Worm (Caenorhabditis elegans) whole organism, young adult: ENCODE measurements around the gene C27D6.3.

Experiments used
- B0336.3 ChIP-seq: fragments of 200-800 bp; sonication (Bioruptor generic); IDR thresholded peaks from 2 replicates; pipeline ENCODE4 v1.3.6; 2022; ENCODE audit warnings: missing genetic modification characterization, missing compliant biosample characterization
- D2030.7 ChIP-seq: fragments of 200-800 bp; sonication (Bioruptor generic); IDR thresholded peaks from 2 replicates; pipeline ENCODE4 v1.3.6; 2022; ENCODE audit warnings: missing genetic modification reagents, missing genetic modification characterization, missing compliant biosample characterization
- F23B12.7 ChIP-seq: sonication (generic microtip); optimal IDR thresholded peaks from 2 replicates; lab custom pipeline; 2017; ENCODE audit warnings: missing genetic modification characterization, mild to moderate bottlenecking, missing compliant biosample characterization, antibody characterized with exemption, moderate library complexity; ENCODE audit not compliant: insufficient read depth
- F33H1.4 ChIP-seq: fragments of 200-800 bp; sonication (Bioruptor generic); IDR thresholded peaks from 2 replicates; pipeline ENCODE4 v1.3.6; 2022; ENCODE audit warnings: missing genetic modification reagents, missing genetic modification characterization, missing compliant biosample characterization
- Y79H2A.3 ChIP-seq: fragments of 200-800 bp; sonication (Bioruptor generic); conservative IDR thresholded peaks from 2 replicates; pipeline ENCODE4 v1.3.6; 2022; ENCODE audit warnings: missing genetic modification reagents, missing genetic modification characterization, missing compliant biosample characterization
- aptf-2 ChIP-seq: fragments of 200-800 bp; sonication (Bioruptor generic); conservative IDR thresholded peaks from 2 replicates; pipeline ENCODE4 v1.3.6; 2022; ENCODE audit warnings: missing genetic modification reagents, missing genetic modification characterization, missing compliant biosample characterization
- attf-5 ChIP-seq: fragments of 200-800 bp; sonication (Bioruptor generic); optimal IDR thresholded peaks from 2 replicates; lab custom pipeline; 2018; ENCODE audit warnings: mild to moderate bottlenecking, missing genetic modification characterization, missing compliant biosample characterization
- ccch-3 ChIP-seq: fragments of 200-800 bp; sonication (Bioruptor generic); optimal IDR thresholded peaks from 2 replicates; lab custom pipeline; 2018; ENCODE audit warnings: mild to moderate bottlenecking, missing genetic modification characterization, missing compliant biosample characterization
- dpl-1 ChIP-seq: fragments of 150-350 bp; optimal IDR thresholded peaks from 2 replicates; lab custom pipeline; 2014; ENCODE audit warnings: missing biosample characterization, missing genetic modification reagents, missing genetic modification characterization
- efl-1 ChIP-seq: fragments of 150-350 bp; optimal IDR thresholded peaks from 2 replicates; lab custom pipeline; 2014; ENCODE audit warnings: missing biosample characterization, missing genetic modification reagents, missing genetic modification characterization
- egl-44 ChIP-seq: fragments of 200-800 bp; sonication (Bioruptor generic); IDR thresholded peaks from 2 replicates; pipeline ENCODE4 v1.3.6; 2022; ENCODE audit warnings: missing genetic modification reagents, missing genetic modification characterization, missing compliant biosample characterization
- let-607 ChIP-seq, 2 experiments: fragments of 200-800 bp in 1 of 2; sonication (Bioruptor generic) in 1 of 2; sonication (generic microtip) in 1 of 2; optimal IDR thresholded peaks; 2 replicates each; lab custom pipeline; 2016 to 2018; ENCODE audit warnings: mild to moderate bottlenecking in 2 of 2, missing compliant biosample characterization in 2 of 2, missing genetic modification characterization in 2 of 2, moderate library complexity in 2 of 2, missing genotype in 1 of 2
- lin-54 ChIP-seq: fragments of 200-800 bp; sonication (Bioruptor generic); optimal IDR thresholded peaks from 2 replicates; lab custom pipeline; 2018; ENCODE audit warnings: mild to moderate bottlenecking, missing genetic modification characterization, missing compliant biosample characterization
- lir-1 ChIP-seq: fragments of 200-800 bp; sonication (Bioruptor generic); conservative IDR thresholded peaks from 2 replicates; pipeline ENCODE4 v1.3.6; 2022; ENCODE audit warnings: missing genetic modification reagents, missing genetic modification characterization, missing compliant biosample characterization
- lsl-1 ChIP-seq: fragments of 200-800 bp; sonication (Bioruptor generic); optimal IDR thresholded peaks from 2 replicates; lab custom pipeline; 2018; ENCODE audit warnings: mild to moderate bottlenecking, missing genetic modification characterization, moderate library complexity, missing compliant biosample characterization
- mcd-1 ChIP-seq: fragments of 200-800 bp; sonication (Bioruptor generic); IDR thresholded peaks from 2 replicates; pipeline ENCODE4 v1.3.6; 2022; ENCODE audit warnings: missing genetic modification reagents, missing genetic modification characterization, missing compliant biosample characterization
- nfyb-1 ChIP-seq: fragments of 200-800 bp; sonication (Bioruptor generic); IDR thresholded peaks from 2 replicates; pipeline ENCODE4 v1.3.6; 2022; ENCODE audit warnings: missing genetic modification reagents, missing genetic modification characterization, missing compliant biosample characterization
- nhr-80 ChIP-seq: sonication (generic microtip); optimal IDR thresholded peaks from 2 replicates; lab custom pipeline; 2016; ENCODE audit warnings: missing genetic modification characterization, missing compliant biosample characterization
- pha-4 ChIP-seq: fragments of 150-350 bp; sonication (generic microtip); optimal IDR thresholded peaks from 2 replicates; lab custom pipeline; 2014; ENCODE audit warnings: missing biosample characterization, missing genetic modification reagents, missing genetic modification characterization
- rcor-1 ChIP-seq: fragments of 200-800 bp; sonication (Bioruptor generic); IDR thresholded peaks from 2 replicates; pipeline ENCODE4 v1.3.6; 2022; ENCODE audit warnings: missing genetic modification reagents, missing genetic modification characterization, missing compliant biosample characterization
- rec-8 ChIP-seq, 2 experiments: sonication (generic microtip); optimal IDR thresholded peaks; 2 replicates each; lab custom pipeline; 2016; ENCODE audit warnings: mild to moderate bottlenecking in 2 of 2, missing genetic modification characterization in 2 of 2, missing genetic modification reagents in 2 of 2, missing genotype in 2 of 2, missing biosample characterization in 1 of 2, missing compliant biosample characterization in 1 of 2, moderate library complexity in 1 of 2
- rpc-1 ChIP-seq, 2 experiments: fragments of 150-350 bp in 1 of 2; sonication (generic microtip) in 1 of 2; optimal IDR thresholded peaks; 2 replicates each; lab custom pipeline; 2014 to 2018; ENCODE audit warnings: missing biosample characterization in 1 of 2, missing genetic modification characterization in 1 of 2, missing genetic modification reagents in 1 of 2, missing genotype in 1 of 2
- sptf-2 ChIP-seq: fragments of 200-800 bp; sonication (Bioruptor generic); optimal IDR thresholded peaks from 2 replicates; lab custom pipeline; 2018; ENCODE audit warnings: mild to moderate bottlenecking, missing genetic modification characterization, missing compliant biosample characterization
- tlf-1 ChIP-seq: fragments of 200-800 bp; sonication (Bioruptor generic); optimal IDR thresholded peaks from 2 replicates; lab custom pipeline; 2018; ENCODE audit warnings: mild to moderate bottlenecking, missing genetic modification characterization, missing compliant biosample characterization
- unc-62 ChIP-seq: fragments of 150-350 bp; optimal IDR thresholded peaks from 2 replicates; lab custom pipeline; 2014; ENCODE audit warnings: missing biosample characterization, missing genetic modification reagents, missing genetic modification characterization
- zfh-2 ChIP-seq: fragments of 200-800 bp; sonication (Bioruptor generic); conservative IDR thresholded peaks from 2 replicates; pipeline ENCODE4 v1.3.6; 2022; ENCODE audit warnings: missing genetic modification reagents, missing genetic modification characterization, missing compliant biosample characterization
- zim-3 ChIP-seq: sonication (generic microtip); optimal IDR thresholded peaks from 2 replicates; lab custom pipeline; 2017; ENCODE audit warnings: mild to moderate bottlenecking, missing genetic modification characterization, moderate library complexity, missing compliant biosample characterization
- ztf-22 ChIP-seq: fragments of 200-800 bp; sonication (Bioruptor generic); optimal IDR thresholded peaks from 2 replicates; lab custom pipeline; 2018; ENCODE audit warnings: mild to moderate bottlenecking, missing genetic modification characterization, moderate library complexity, missing compliant biosample characterization

Gene C27D6.3

DNA sequence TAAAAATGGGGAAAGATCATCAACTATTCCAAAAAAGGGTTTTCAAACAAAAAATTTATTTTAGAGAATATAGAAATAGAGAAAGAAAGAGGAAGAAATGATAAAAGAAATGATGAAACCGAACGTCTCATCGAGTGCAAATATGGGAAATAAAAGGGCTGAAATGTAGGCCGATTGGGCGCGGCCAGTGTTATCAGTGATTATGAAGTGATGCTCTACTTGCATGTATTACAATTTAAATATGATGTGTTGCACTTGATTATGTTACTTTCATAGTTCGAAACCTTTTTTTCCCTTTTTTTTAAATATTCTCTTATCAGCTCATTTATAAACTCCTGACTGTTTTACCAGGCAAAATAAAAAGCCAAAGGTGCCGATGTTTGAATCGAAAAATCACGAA, 17.5 kb upstream of the C27D6.3 start:
- TF ChIP-seq dpl-1 (GFP tag; lab: Kevin White, UChicago) (no peak), nhr-80 (peak; percentile 85)

- TF ChIP-seq efl-1 (GFP tag; lab: Kevin White, UChicago) = peak; percentile 20
- no peak for TF ChIP-seq lin-54 (GFP tag; lab: Kevin White, UChicago)
- TF ChIP-seq D2030.7 (GFP tag; lab: Robert Waterston, UW) = peak; percentile 27; the same call in 1 of the 2 replicates
- peak; percentile 57; the same call in 1 of the 2 replicates for TF ChIP-seq mcd-1 (GFP tag; lab: Robert Waterston, UW)
- no peak for TF ChIP-seq zfh-2 (GFP tag; lab: Robert Waterston, UW)
- TF ChIP-seq rcor-1 (GFP tag; lab: Robert Waterston, UW) = no peak
- no peak for TF ChIP-seq tlf-1 (GFP tag; lab: Kevin White, UChicago)
- TF ChIP-seq lsl-1 (GFP tag; lab: Kevin White, UChicago) = peak; percentile 80
- TF ChIP-seq aptf-2 = no peak
These were observed 13.7 kb upstream of the C27D6.3 start for ce11 chrII:5187934-5188333.

DNA sequence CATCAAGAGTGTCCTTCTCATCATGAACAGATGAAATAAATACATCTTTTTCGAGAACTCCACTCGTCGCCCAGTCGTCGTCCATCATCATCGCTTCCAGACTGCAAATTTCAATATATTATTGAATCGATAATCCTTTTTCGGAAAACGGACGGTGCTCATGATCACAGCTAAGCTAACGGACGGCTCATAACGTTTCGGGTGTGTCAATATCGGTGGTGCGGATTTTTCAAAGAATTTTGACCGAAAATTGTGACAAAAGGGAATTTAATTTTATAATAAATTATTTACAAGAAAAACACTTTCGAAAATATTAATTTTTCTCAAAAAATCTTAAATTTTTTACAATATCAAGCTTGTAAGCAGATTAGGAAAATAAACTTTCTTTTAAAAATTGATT, 13.2 kb upstream of the C27D6.3 start, which contains the start of gene crh-2:
crh-2 (minus strand) TSS at position 101 of the 400 bp plus-strand sequence.
- TF ChIP-seq tlf-1 (GFP tag; lab: Kevin White, UChicago) (no peak), egl-44 (no peak), ccch-3 (GFP tag; lab: Kevin White, UChicago) (no peak), nfyb-1 (no peak), zim-3 (no peak), attf-5 (no peak), F33H1.4 (no peak), F23B12.7 (tag; lab: Kevin White, UChicago) (no peak), pha-4 (tag; lab: Kevin White, UChicago) (no peak), lir-1 (GFP tag; lab: Robert Waterston, UW) (no peak), Y79H2A.3 (GFP tag; lab: Robert Waterston, UW) (no peak), rpc-1 (optimal IDR thresholded peaks at IDR 0.05; lab: Kevin White, UChicago) (no peak), rpc-1 (tag; optimal IDR thresholded peaks at IDR 0.05; lab: Kevin White, UChicago) (no peak), rcor-1 (GFP tag; lab: Robert Waterston, UW) (no peak), let-607 (tag; optimal IDR thresholded peaks at IDR 0.05; lab: Kevin White, UChicago) (no peak), efl-1 (GFP tag; lab: Kevin White, UChicago) (no peak), sptf-2 (GFP tag; lab: Kevin White, UChicago) (no peak)

ce11 chrII:5186870-5187269, 12.6 kb upstream of the C27D6.3 start:
- TF ChIP-seq nhr-80 (peak; percentile 40), ccch-3 (GFP tag; lab: Kevin White, UChicago) (no peak)

ce11 chrII:5185955-5186539, 11.8 kb upstream of the C27D6.3 start:
- peak; percentile 30 for TF ChIP-seq unc-62
- peak; percentile 90 for TF ChIP-seq nhr-80
- peak; percentile 30; the same call in 1 of the 2 replicates for TF ChIP-seq B0336.3
- 0 out of 2 replicates have a peak, but pooled peaks have one; percentile 5 for TF ChIP-seq mcd-1 (GFP tag; lab: Robert Waterston, UW)
- no peak for TF ChIP-seq rec-8 (tag; optimal IDR thresholded peaks at IDR 0.05; lab: Kevin White, UChicago)
- TF ChIP-seq ztf-22 (GFP tag; lab: Kevin White, UChicago) = peak; percentile 44
